Worm (Caenorhabditis elegans) whole organism, L4/young adult: ENCODE measurements around the gene T01G1.4.

Source experiments
- W03F9.2 ChIP-seq: fragments of 150-350 bp; optimal IDR thresholded peaks from 2 replicates; lab custom pipeline; 2014; ENCODE audit warnings: missing biosample characterization, missing genetic modification characterization
- dao-5 ChIP-seq: sonication (generic microtip); optimal IDR thresholded peaks from 2 replicates; lab custom pipeline; 2016; ENCODE audit warnings: missing genotype, missing genetic modification characterization, moderate library complexity, missing compliant biosample characterization
- him-1 ChIP-seq: sonication (generic microtip); optimal IDR thresholded peaks from 2 replicates; lab custom pipeline; 2016; ENCODE audit warnings: missing genotype, missing genetic modification reagents, missing genetic modification characterization, missing compliant biosample characterization

The T01G1.4 gene

DNA sequence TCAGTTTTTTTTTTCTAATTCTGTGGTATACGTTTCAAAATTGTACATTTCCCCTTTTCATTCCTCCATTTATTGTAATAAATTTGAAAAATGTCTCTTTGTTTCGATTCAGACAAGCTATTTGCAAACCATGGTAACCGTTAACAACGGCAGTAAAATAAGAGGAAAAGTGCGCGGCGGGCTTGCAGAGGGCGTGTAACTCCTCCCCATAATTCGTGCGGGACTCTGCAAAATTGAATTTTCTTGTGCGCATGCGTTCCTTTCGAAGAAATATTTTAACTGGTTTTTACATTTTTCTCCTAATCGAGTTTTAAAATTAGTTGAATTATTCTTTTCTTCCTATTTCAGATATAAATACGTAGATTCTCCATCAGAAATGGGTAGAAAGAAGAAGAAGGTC is 50.7 kb downstream of the T01G1.4 start, which contains the start of gene znf-207:
Gene znf-207, plus strand, starts transcription at position 349 of the 400 bp plus-strand sequence.
- TF ChIP-seq W03F9.2 (tag; lab: Kevin White, UChicago): peak; percentile 49
- TF ChIP-seq dao-5 (tag; lab: Kevin White, UChicago): no peak
- no peak for TF ChIP-seq him-1 (tag; lab: Kevin White, UChicago)
